Worm (Caenorhabditis elegans) whole organism, L2 larva: ENCODE data around the gene srj-45.

Experiments used
- lin-13 ChIP-seq: fragments of 150-350 bp; optimal IDR thresholded peaks from 2 replicates; lab custom pipeline; 2014; ENCODE audit warnings: missing biosample characterization, missing genetic modification reagents, missing genetic modification characterization
- nhr-10 ChIP-seq: sonication (generic microtip); optimal IDR thresholded peaks from 2 replicates; lab custom pipeline; 2017; ENCODE audit warnings: missing biosample characterization, missing genetic modification characterization
- nhr-237 ChIP-seq: fragments of 150-350 bp; optimal IDR thresholded peaks from 2 replicates; lab custom pipeline; 2014; ENCODE audit warnings: missing biosample characterization, missing genetic modification characterization
- skn-1 ChIP-seq: sonication (generic microtip); optimal IDR thresholded peaks from 2 replicates; lab custom pipeline; 2017; ENCODE audit warnings: missing biosample characterization, missing genetic modification characterization
- unc-62 ChIP-seq: fragments of 150-350 bp; optimal IDR thresholded peaks from 2 replicates; lab custom pipeline; 2014; ENCODE audit warnings: missing biosample characterization, missing genetic modification reagents, missing genetic modification characterization

ce11 chrV:2799172-2799869, 37.1 kb downstream of the srj-45 start:
- no peak for TF ChIP-seq skn-1 (tag; lab: Kevin White, UChicago)
- no peak for TF ChIP-seq nhr-237 (tag; lab: Kevin White, UChicago)
- TF ChIP-seq unc-62 (GFP tag; lab: Kevin White, UChicago): no peak
- TF ChIP-seq nhr-10: no peak
- no peak for TF ChIP-seq lin-13 (GFP tag; lab: Kevin White, UChicago)
